Worm (Caenorhabditis elegans) whole organism, young adult: ENCODE data around the gene pdi-2.

ENCODE experiments used
- F37B4.10 ChIP-seq: fragments of 200-800 bp; sonication (Bioruptor generic); IDR thresholded peaks from 2 replicates; pipeline ENCODE4 v1.3.6; 2022; ENCODE audit warnings: missing genetic modification characterization, missing compliant biosample characterization
- F57C9.4 ChIP-seq: sonication (generic microtip); optimal IDR thresholded peaks from 2 replicates; lab custom pipeline; 2017; ENCODE audit warnings: mild to moderate bottlenecking, missing genetic modification characterization, missing compliant biosample characterization
- K12H6.12 ChIP-seq: fragments of 200-800 bp; sonication (Bioruptor generic); optimal IDR thresholded peaks from 2 replicates; lab custom pipeline; 2018; ENCODE audit warnings: mild to moderate bottlenecking, missing genetic modification characterization, missing compliant biosample characterization
- Y53F4B.3 ChIP-seq: fragments of 200-800 bp; sonication (Bioruptor generic); IDR thresholded peaks from 2 replicates; pipeline ENCODE4 v1.3.6; 2022; ENCODE audit warnings: missing genetic modification reagents, missing genetic modification characterization, missing compliant biosample characterization
- Y95B8A.8 ChIP-seq: fragments of 200-800 bp; sonication (Bioruptor generic); IDR thresholded peaks from 2 replicates; pipeline ENCODE4 v1.3.6; 2022; ENCODE audit warnings: missing genetic modification reagents, missing genetic modification characterization, missing compliant biosample characterization
- ama-1 ChIP-seq, 3 experiments: fragments of 150-350 bp in 1 of 3; sonication (generic microtip) in 2 of 3; optimal IDR thresholded peaks; 2 replicates each; lab custom pipeline; 2014 to 2018; ENCODE audit warnings: missing biosample characterization in 2 of 3, missing genetic modification characterization in 2 of 3, missing genetic modification reagents in 2 of 3
- aptf-3 ChIP-seq: fragments of 200-800 bp; sonication (Bioruptor generic); IDR thresholded peaks from 2 replicates; pipeline ENCODE4 v1.3.6; 2022; ENCODE audit warnings: missing genetic modification characterization, missing compliant biosample characterization
- ccch-3 ChIP-seq: fragments of 200-800 bp; sonication (Bioruptor generic); optimal IDR thresholded peaks from 2 replicates; lab custom pipeline; 2018; ENCODE audit warnings: mild to moderate bottlenecking, missing genetic modification characterization, missing compliant biosample characterization
- cebp-1 ChIP-seq, 2 experiments: fragments of 200-800 bp in 1 of 2; sonication (Bioruptor generic) in 1 of 2; sonication (generic microtip) in 1 of 2; IDR thresholded peaks in 1 of 2; optimal IDR thresholded peaks in 1 of 2; 2 replicates each; pipeline versions ENCODE4 v1.3.6 to Lab custom; 2017 to 2022; ENCODE audit warnings: missing compliant biosample characterization in 2 of 2, missing genetic modification characterization in 2 of 2, mild to moderate bottlenecking in 1 of 2, missing genetic modification reagents in 1 of 2, moderate library complexity in 1 of 2
- ceh-58 ChIP-seq: fragments of 200-800 bp; sonication (Bioruptor generic); IDR thresholded peaks from 2 replicates; pipeline ENCODE4 v1.3.6; 2022; ENCODE audit warnings: missing genetic modification characterization, missing compliant biosample characterization
- dox-1 ChIP-seq: fragments of 200-800 bp; sonication (Bioruptor generic); IDR thresholded peaks from 2 replicates; pipeline ENCODE4 v1.3.6; 2022; ENCODE audit warnings: missing genetic modification reagents, missing genetic modification characterization, missing compliant biosample characterization
- dpl-1 ChIP-seq: fragments of 150-350 bp; optimal IDR thresholded peaks from 2 replicates; lab custom pipeline; 2014; ENCODE audit warnings: missing biosample characterization, missing genetic modification reagents, missing genetic modification characterization
- efl-1 ChIP-seq: fragments of 150-350 bp; optimal IDR thresholded peaks from 2 replicates; lab custom pipeline; 2014; ENCODE audit warnings: missing biosample characterization, missing genetic modification reagents, missing genetic modification characterization
- ets-4 ChIP-seq: fragments of 200-800 bp; sonication (Bioruptor generic); optimal IDR thresholded peaks from 2 replicates; lab custom pipeline; 2018; ENCODE audit warnings: mild to moderate bottlenecking, missing genetic modification characterization, missing compliant biosample characterization
- gei-17 ChIP-seq: fragments of 200-800 bp; sonication (Bioruptor generic); optimal IDR thresholded peaks from 2 replicates; lab custom pipeline; 2018; ENCODE audit warnings: mild to moderate bottlenecking, missing genetic modification characterization, missing compliant biosample characterization
- hlh-26 ChIP-seq: fragments of 200-800 bp; sonication (Bioruptor generic); conservative IDR thresholded peaks from 2 replicates; pipeline ENCODE4 v1.3.6; 2022; ENCODE audit warnings: missing genetic modification reagents, missing genetic modification characterization, missing compliant biosample characterization
- hmg-1.2 ChIP-seq: fragments of 200-800 bp; sonication (Bioruptor generic); IDR thresholded peaks from 2 replicates; pipeline ENCODE4 v1.3.6; 2022; ENCODE audit warnings: missing genetic modification reagents, missing genetic modification characterization, missing compliant biosample characterization
- hmg-20 ChIP-seq: fragments of 200-800 bp; sonication (Bioruptor generic); IDR thresholded peaks from 2 replicates; pipeline ENCODE4 v1.3.6; 2022; ENCODE audit warnings: missing genetic modification reagents, missing genetic modification characterization, missing compliant biosample characterization
- let-607 ChIP-seq, 2 experiments: fragments of 200-800 bp in 1 of 2; sonication (Bioruptor generic) in 1 of 2; sonication (generic microtip) in 1 of 2; optimal IDR thresholded peaks; 2 replicates each; lab custom pipeline; 2016 to 2018; ENCODE audit warnings: mild to moderate bottlenecking in 2 of 2, missing compliant biosample characterization in 2 of 2, missing genetic modification characterization in 2 of 2, moderate library complexity in 2 of 2, missing genotype in 1 of 2
- lin-26 ChIP-seq: fragments of 200-800 bp; sonication (Bioruptor generic); IDR thresholded peaks from 2 replicates; pipeline ENCODE4 v1.3.6; 2022; ENCODE audit warnings: missing genetic modification reagents, missing genetic modification characterization, missing compliant biosample characterization
- lin-40 ChIP-seq: sonication (generic microtip); optimal IDR thresholded peaks from 2 replicates; lab custom pipeline; 2016; ENCODE audit warnings: missing genetic modification characterization, mild to moderate bottlenecking, missing compliant biosample characterization, missing genotype, missing genetic modification reagents
- lsl-1 ChIP-seq: fragments of 200-800 bp; sonication (Bioruptor generic); optimal IDR thresholded peaks from 2 replicates; lab custom pipeline; 2018; ENCODE audit warnings: mild to moderate bottlenecking, missing genetic modification characterization, moderate library complexity, missing compliant biosample characterization
- madf-3 ChIP-seq: fragments of 200-800 bp; sonication (Bioruptor generic); IDR thresholded peaks from 2 replicates; pipeline ENCODE4 v1.3.6; 2022; ENCODE audit warnings: missing genetic modification reagents, missing genetic modification characterization, missing compliant biosample characterization
- mcd-1 ChIP-seq: fragments of 200-800 bp; sonication (Bioruptor generic); IDR thresholded peaks from 2 replicates; pipeline ENCODE4 v1.3.6; 2022; ENCODE audit warnings: missing genetic modification reagents, missing genetic modification characterization, missing compliant biosample characterization
- mxl-1 ChIP-seq: sonication (generic microtip); optimal IDR thresholded peaks from 2 replicates; lab custom pipeline; 2016; ENCODE audit warnings: missing genetic modification characterization, missing compliant biosample characterization
- nfya-1 ChIP-seq: sonication (generic microtip); optimal IDR thresholded peaks from 2 replicates; lab custom pipeline; 2017; ENCODE audit warnings: antibody characterized with exemption, missing compliant biosample characterization, missing genetic modification characterization, borderline replicate concordance; ENCODE audit not compliant: insufficient read depth
- nhr-120 ChIP-seq: fragments of 200-800 bp; sonication (Bioruptor generic); IDR thresholded peaks from 2 replicates; pipeline ENCODE4 v1.3.6; 2022; ENCODE audit warnings: missing genetic modification characterization, missing compliant biosample characterization
- nhr-179 ChIP-seq: sonication (generic microtip); optimal IDR thresholded peaks from 2 replicates; lab custom pipeline; 2016; ENCODE audit warnings: mild to moderate bottlenecking, missing genetic modification characterization, missing compliant biosample characterization
- nhr-80 ChIP-seq: sonication (generic microtip); optimal IDR thresholded peaks from 2 replicates; lab custom pipeline; 2016; ENCODE audit warnings: missing genetic modification characterization, missing compliant biosample characterization
- pha-4 ChIP-seq: fragments of 150-350 bp; sonication (generic microtip); optimal IDR thresholded peaks from 2 replicates; lab custom pipeline; 2014; ENCODE audit warnings: missing biosample characterization, missing genetic modification reagents, missing genetic modification characterization
- sdz-38 ChIP-seq: sonication (generic microtip); optimal IDR thresholded peaks from 2 replicates; lab custom pipeline; 2016; ENCODE audit warnings: missing genotype, missing genetic modification characterization, missing compliant biosample characterization
- sea-2 ChIP-seq: fragments of 200-800 bp; sonication (Bioruptor generic); IDR thresholded peaks from 2 replicates; pipeline ENCODE4 v1.3.6; 2022; ENCODE audit warnings: missing genetic modification characterization, missing compliant biosample characterization
- snpc-1.3 ChIP-seq: sonication (generic microtip); optimal IDR thresholded peaks from 2 replicates; lab custom pipeline; 2017; ENCODE audit warnings: missing genetic modification characterization, mild to moderate bottlenecking, missing compliant biosample characterization, antibody characterized with exemption, moderate library complexity, missing genotype, missing genetic modification reagents; ENCODE audit not compliant: insufficient read depth
- snpc-3.4 ChIP-seq: sonication (generic microtip); optimal IDR thresholded peaks from 2 replicates; lab custom pipeline; 2017; ENCODE audit warnings: missing genetic modification characterization, mild to moderate bottlenecking, missing compliant biosample characterization, antibody characterized with exemption, moderate library complexity, missing genotype, missing genetic modification reagents
- sptf-2 ChIP-seq: fragments of 200-800 bp; sonication (Bioruptor generic); optimal IDR thresholded peaks from 2 replicates; lab custom pipeline; 2018; ENCODE audit warnings: mild to moderate bottlenecking, missing genetic modification characterization, missing compliant biosample characterization
- tbx-9 ChIP-seq: sonication (generic microtip); optimal IDR thresholded peaks from 2 replicates; lab custom pipeline; 2016; ENCODE audit warnings: borderline replicate concordance, missing genetic modification characterization, inconsistent platforms, missing compliant biosample characterization
- unc-130 ChIP-seq: sonication (generic microtip); optimal IDR thresholded peaks from 2 replicates; lab custom pipeline; 2016; ENCODE audit warnings: missing genetic modification reagents, missing genetic modification characterization, missing compliant biosample characterization
- unc-62 ChIP-seq: fragments of 150-350 bp; optimal IDR thresholded peaks from 2 replicates; lab custom pipeline; 2014; ENCODE audit warnings: missing biosample characterization, missing genetic modification reagents, missing genetic modification characterization
- xnd-1 ChIP-seq: sonication (generic microtip); optimal IDR thresholded peaks from 2 replicates; lab custom pipeline; 2016; ENCODE audit warnings: missing genotype, missing genetic modification reagents, missing genetic modification characterization, missing compliant biosample characterization
- ztf-3 ChIP-seq: fragments of 200-800 bp; sonication (Bioruptor generic); optimal IDR thresholded peaks from 2 replicates; lab custom pipeline; 2018; ENCODE audit warnings: mild to moderate bottlenecking, missing genetic modification characterization, missing compliant biosample characterization

Gene pdi-2

ce11 chrX:4544543-4544942, 20.6 kb downstream of the pdi-2 start, which contains the start of gene C07A12.2:
Gene C07A12.2 (plus strand): TSS chrX:4544843.
- TF ChIP-seq nhr-80 (tag; lab: Kevin White, UChicago) = no peak
- no peak for TF ChIP-seq nhr-179 (tag; lab: Kevin White, UChicago)
- TF ChIP-seq snpc-3.4 (tag; lab: Kevin White, UChicago) = no peak
- TF ChIP-seq sptf-2 (GFP tag; lab: Kevin White, UChicago) = no peak
- no peak for TF ChIP-seq ztf-3 (GFP tag; lab: Kevin White, UChicago)
- no peak for TF ChIP-seq unc-130 (GFP tag; lab: Kevin White, UChicago)
- TF ChIP-seq snpc-1.3 (tag; lab: Kevin White, UChicago) = no peak
- TF ChIP-seq ama-1 (optimal IDR thresholded peaks at IDR 0.05; lab: Kevin White, UChicago) = no peak
- TF ChIP-seq ama-1 (GFP tag; optimal IDR thresholded peaks at IDR 0.05; lab: Kevin White, UChicago) = no peak
- no peak for TF ChIP-seq hmg-1.2 (GFP tag; lab: Robert Waterston, UW)
- TF ChIP-seq nfya-1 (tag; lab: Kevin White, UChicago) = no peak
- TF ChIP-seq efl-1 = no peak
- no peak for TF ChIP-seq mxl-1 (tag; lab: Kevin White, UChicago)
- no peak for TF ChIP-seq ccch-3
- TF ChIP-seq sdz-38 (tag; lab: Kevin White, UChicago) = no peak
- TF ChIP-seq ets-4 (GFP tag; lab: Kevin White, UChicago) = no peak
- TF ChIP-seq aptf-3 (GFP tag; lab: Robert Waterston, UW) = no peak
- TF ChIP-seq lin-26 (GFP tag; lab: Robert Waterston, UW) = no peak
- TF ChIP-seq hlh-26 (GFP tag; lab: Robert Waterston, UW) = no peak

DNA sequence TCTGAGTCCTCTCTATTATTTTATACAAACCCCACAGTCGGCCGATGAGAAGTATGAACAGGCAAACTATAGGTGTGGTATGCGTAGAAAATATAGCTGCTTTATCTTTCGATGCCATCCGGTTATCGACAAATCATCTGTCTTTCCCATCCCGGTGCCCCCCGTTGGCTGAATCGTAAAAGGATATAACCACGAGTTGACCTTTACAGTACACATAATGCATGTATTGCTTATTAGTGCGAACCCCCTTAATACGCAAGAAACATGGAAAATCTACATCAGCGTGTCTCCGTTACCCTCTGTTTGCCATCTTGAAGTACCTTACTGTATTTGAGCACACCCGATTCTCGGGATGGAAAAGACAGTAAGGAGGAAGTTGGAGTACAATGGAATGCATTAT, 25.0 kb downstream of the pdi-2 start:
- no peak for TF ChIP-seq xnd-1 (tag; lab: Kevin White, UChicago)
- no peak for TF ChIP-seq Y53F4B.3 (GFP tag; lab: Robert Waterston, UW)
- TF ChIP-seq F37B4.10 (GFP tag; lab: Robert Waterston, UW) = no peak

DNA sequence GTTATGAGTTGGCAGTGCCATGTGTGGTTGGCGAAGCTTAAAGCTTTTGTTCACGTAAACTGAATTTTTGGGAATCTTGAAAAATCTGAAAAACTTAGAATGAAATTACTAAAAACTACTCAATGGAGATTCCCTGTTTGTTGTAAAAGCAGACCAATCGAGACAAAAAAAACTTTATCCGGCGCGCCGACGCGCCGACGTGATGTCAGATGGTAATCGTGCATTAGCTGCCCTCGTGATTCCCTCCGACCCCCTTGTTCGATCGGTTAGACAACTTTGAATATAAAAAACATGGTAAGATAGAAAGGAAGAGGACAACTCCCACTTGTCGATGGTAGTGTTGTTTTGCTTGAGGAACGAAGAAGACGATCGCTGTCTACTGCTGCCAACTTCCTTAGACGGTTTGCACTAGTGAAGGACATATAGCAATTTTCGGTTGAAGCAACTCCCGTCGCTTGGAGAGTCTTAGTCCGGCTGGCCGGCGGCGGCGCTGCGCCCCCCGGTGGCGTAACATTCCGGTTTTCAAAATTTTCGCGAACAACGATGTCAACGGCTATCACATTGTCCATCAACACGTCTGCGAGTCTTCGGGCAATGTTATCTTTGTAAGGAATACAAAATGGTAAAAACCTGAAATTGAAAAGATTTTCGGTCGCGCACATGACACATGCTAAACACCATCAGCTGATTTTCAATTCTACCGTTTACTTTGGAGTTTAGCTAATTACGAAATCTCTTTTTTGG, 26.1 kb downstream of the pdi-2 start, which contains the start of gene C07A12.18:
Gene C07A12.18 (minus strand): TSS at position 51 of the 744 bp plus-strand sequence.
- TF ChIP-seq cebp-1 (GFP tag; IDR thresholded peaks at IDR 0.05; lab: Robert Waterston, UW) (peak; percentile 57; the same call in 1 of the 2 replicates), cebp-1 (tag; optimal IDR thresholded peaks at IDR 0.05; lab: Kevin White, UChicago) (no peak), ceh-58 (GFP tag; lab: Robert Waterston, UW) (no peak)

DNA sequence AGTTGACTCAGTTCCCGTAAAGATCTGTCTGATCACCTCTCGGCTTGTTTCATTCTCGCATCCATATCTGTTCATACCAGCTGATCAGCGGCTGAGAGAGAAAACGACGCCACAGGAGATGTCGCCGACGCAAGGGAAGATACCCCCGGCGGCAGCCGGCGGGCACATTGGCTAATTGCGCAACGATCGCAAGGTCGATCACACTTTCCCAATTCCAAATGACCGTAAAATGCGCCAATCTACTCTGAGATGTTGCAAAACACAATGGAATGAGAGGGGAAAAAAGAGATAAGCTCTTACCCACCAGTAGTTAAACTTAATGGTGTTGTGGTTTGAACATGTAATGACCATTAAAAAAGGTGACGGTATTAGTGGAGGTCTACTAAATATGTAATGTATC, 27.0 kb downstream of the pdi-2 start:
- no peak for TF ChIP-seq unc-62 (GFP tag; lab: Kevin White, UChicago)
- no peak for TF ChIP-seq sea-2
- TF ChIP-seq madf-3 (GFP tag; lab: Robert Waterston, UW) = 0 out of 2 replicates have a peak, but pooled peaks have one; percentile 53
- no peak for TF ChIP-seq ets-4 (GFP tag; lab: Kevin White, UChicago)
- no peak for TF ChIP-seq K12H6.12 (tag; lab: Kevin White, UChicago)
- TF ChIP-seq tbx-9 = no peak
- no peak for TF ChIP-seq nfya-1 (tag; lab: Kevin White, UChicago)
- no peak for TF ChIP-seq snpc-1.3 (tag; lab: Kevin White, UChicago)
- TF ChIP-seq F37B4.10 (GFP tag; lab: Robert Waterston, UW) = no peak
- no peak for TF ChIP-seq Y95B8A.8 (GFP tag; lab: Robert Waterston, UW)
- no peak for TF ChIP-seq nhr-120 (GFP tag; lab: Robert Waterston, UW)
- no peak for TF ChIP-seq lsl-1 (GFP tag; lab: Kevin White, UChicago)
- TF ChIP-seq pha-4 (tag; lab: Kevin White, UChicago) = no peak
- no peak for TF ChIP-seq let-607 (tag; optimal IDR thresholded peaks at IDR 0.05; lab: Kevin White, UChicago)
- TF ChIP-seq F57C9.4 (tag; lab: Kevin White, UChicago) = no peak
- no peak for TF ChIP-seq mcd-1 (GFP tag; lab: Robert Waterston, UW)
- TF ChIP-seq cebp-1 (GFP tag; IDR thresholded peaks at IDR 0.05; lab: Robert Waterston, UW) = no peak
- TF ChIP-seq cebp-1 (tag; optimal IDR thresholded peaks at IDR 0.05; lab: Kevin White, UChicago) = peak; percentile 13
- TF ChIP-seq dox-1 (GFP tag; lab: Robert Waterston, UW) = 0 out of 2 replicates have a peak, but pooled peaks have one; percentile 19
- no peak for TF ChIP-seq ceh-58 (GFP tag; lab: Robert Waterston, UW)
- TF ChIP-seq dpl-1 = no peak
- no peak for TF ChIP-seq ztf-3 (GFP tag; lab: Kevin White, UChicago)
- no peak for TF ChIP-seq sptf-2 (GFP tag; lab: Kevin White, UChicago)
- no peak for TF ChIP-seq hmg-20 (GFP tag; lab: Robert Waterston, UW)
- TF ChIP-seq lin-40 (tag; lab: Kevin White, UChicago) = no peak
- no peak for TF ChIP-seq gei-17
